Fruit fly (Drosophila melanogaster) whole organism, embryonic: ENCODE data around the gene CG33511.
A peak's percentile ranks its signal among the peaks of the same experiment; 100 is the strongest.

Source experiments
- ATbp ChIP-seq: fragments of 200-800 bp; sonication (Bioruptor generic); optimal IDR thresholded peaks from 2 replicates; lab custom pipeline; 2017; ENCODE audit warnings: missing biosample characterization, mild to moderate bottlenecking, missing genetic modification characterization, missing genetic modification reagents
- Abd-B ChIP-seq: fragments of 200-800 bp; sonication (Bioruptor generic); optimal IDR thresholded peaks from 2 replicates; lab custom pipeline; 2018; ENCODE audit warnings: missing biosample characterization, mild to moderate bottlenecking, missing genetic modification characterization, moderate library complexity
- CG10321 ChIP-seq: fragments of 200-800 bp; sonication (Bioruptor generic); IDR thresholded peaks from 2 replicates; pipeline ENCODE4 v1.3.6; 2022; ENCODE audit warnings: missing biosample characterization, missing genetic modification characterization
- CG10366 ChIP-seq: fragments of 200-800 bp; sonication (Bioruptor generic); IDR thresholded peaks from 2 replicates; pipeline ENCODE4 v1.3.6; 2022; ENCODE audit warnings: missing biosample characterization, missing genetic modification characterization
- CG10959 ChIP-seq: fragments of 200-800 bp; sonication (Bioruptor generic); IDR thresholded peaks from 2 replicates; pipeline ENCODE4 v1.3.6; 2022; ENCODE audit warnings: missing biosample characterization, missing genetic modification characterization
- CG11456 ChIP-seq: fragments of 200-800 bp; sonication (Bioruptor generic); IDR thresholded peaks from 3 replicates; pipeline ENCODE4 v1.3.6; 2022; ENCODE audit warnings: missing biosample characterization, missing genetic modification characterization
- CG12155 ChIP-seq: fragments of 200-800 bp; sonication (Bioruptor generic); optimal IDR thresholded peaks from 3 replicates; lab custom pipeline; 2016; ENCODE audit warnings: missing biosample characterization, missing genetic modification characterization
- CG12219 ChIP-seq: fragments of 200-800 bp; sonication (Bioruptor generic); optimal IDR thresholded peaks from 3 replicates; lab custom pipeline; 2018; ENCODE audit warnings: missing biosample characterization, mild to moderate bottlenecking, missing genetic modification characterization
- CG12299 ChIP-seq: fragments of 200-800 bp; sonication (Bioruptor generic); optimal IDR thresholded peaks from 2 replicates; lab custom pipeline; 2018; ENCODE audit warnings: missing biosample characterization, mild to moderate bottlenecking, missing genetic modification characterization
- CG16863 ChIP-seq: fragments of 200-800 bp; sonication (Bioruptor generic); optimal IDR thresholded peaks from 3 replicates; lab custom pipeline; 2016; ENCODE audit warnings: missing biosample characterization, missing genetic modification characterization
- CG18476 ChIP-seq: fragments of 200-800 bp; sonication (Bioruptor generic); optimal IDR thresholded peaks from 2 replicates; lab custom pipeline; 2016; ENCODE audit warnings: missing biosample characterization, mild to moderate bottlenecking, missing genetic modification characterization
- CG2202 ChIP-seq: fragments of 200-800 bp; sonication (Bioruptor generic); optimal IDR thresholded peaks from 2 replicates; lab custom pipeline; 2018; ENCODE audit warnings: missing biosample characterization, mild to moderate bottlenecking, missing genetic modification characterization
- CG30403 ChIP-seq: fragments of 200-800 bp; sonication (Bioruptor generic); optimal IDR thresholded peaks from 3 replicates; lab custom pipeline; 2016; ENCODE audit warnings: missing biosample characterization, missing genetic modification characterization
- CG33213 ChIP-seq: fragments of 200-800 bp; sonication (Bioruptor generic); optimal IDR thresholded peaks from 3 replicates; lab custom pipeline; 2016; ENCODE audit warnings: missing biosample characterization, missing genetic modification characterization
- CG34422 ChIP-seq: fragments of 200-800 bp; sonication (Bioruptor generic); IDR thresholded peaks from 3 replicates; pipeline ENCODE4 v1.3.6; 2022; ENCODE audit warnings: missing biosample characterization, missing genetic modification characterization
- CG4328 ChIP-seq: fragments of 200-800 bp; sonication (Bioruptor generic); optimal IDR thresholded peaks from 3 replicates; lab custom pipeline; 2017; ENCODE audit warnings: missing biosample characterization, missing genetic modification reagents, missing genetic modification characterization
- CG4820 ChIP-seq: fragments of 200-800 bp; sonication (Bioruptor generic); optimal IDR thresholded peaks from 3 replicates; lab custom pipeline; 2016; ENCODE audit warnings: missing biosample characterization, missing genetic modification characterization
- CG6689 ChIP-seq: fragments of 200-800 bp; sonication (Bioruptor generic); IDR thresholded peaks from 2 replicates; pipeline ENCODE4 v1.3.6; 2022; ENCODE audit warnings: missing biosample characterization, missing genetic modification characterization
- CG7372 ChIP-seq: fragments of 200-800 bp; sonication (Bioruptor generic); IDR thresholded peaks from 2 replicates; pipeline ENCODE4 v1.3.6; 2022; ENCODE audit warnings: missing biosample characterization, missing genetic modification characterization
- CG7987 ChIP-seq: fragments of 200-800 bp; sonication (Bioruptor generic); optimal IDR thresholded peaks from 2 replicates; lab custom pipeline; 2018; ENCODE audit warnings: missing biosample characterization, mild to moderate bottlenecking, missing genetic modification characterization, moderate library complexity
- Ets97D ChIP-seq: fragments of 200-800 bp; sonication (Bioruptor generic); optimal IDR thresholded peaks from 3 replicates; lab custom pipeline; 2016; ENCODE audit warnings: missing biosample characterization, missing genetic modification characterization
- Fer1 ChIP-seq: fragments of 200-800 bp; sonication (Bioruptor generic); optimal IDR thresholded peaks from 2 replicates; lab custom pipeline; 2017; ENCODE audit warnings: missing biosample characterization, mild to moderate bottlenecking, missing genetic modification characterization
- H2.0 ChIP-seq: fragments of 200-800 bp; sonication (Bioruptor generic); IDR thresholded peaks from 2 replicates; pipeline ENCODE4 v1.3.6; 2022; ENCODE audit warnings: missing biosample characterization, missing genetic modification characterization
- HmgZ ChIP-seq: fragments of 200-800 bp; sonication (Bioruptor generic); optimal IDR thresholded peaks from 2 replicates; lab custom pipeline; 2018; ENCODE audit warnings: missing biosample characterization, mild to moderate bottlenecking, missing genetic modification characterization
- Hr78 ChIP-seq, 2 experiments: fragments of 200-800 bp in 1 of 2; fragments of >200 bp in 1 of 2; sonication (Bioruptor generic) in 1 of 2; optimal IDR thresholded peaks; 2 replicates each; lab custom pipeline; 2017 to 2019; ENCODE audit warnings: missing biosample characterization in 2 of 2, missing genetic modification characterization in 2 of 2, mild to moderate bottlenecking in 1 of 2, moderate library complexity in 1 of 2
- Lhr ChIP-seq: fragments of 200-800 bp; sonication (Bioruptor generic); optimal IDR thresholded peaks from 3 replicates; lab custom pipeline; 2017; ENCODE audit warnings: mild to moderate bottlenecking, missing biosample characterization, missing genetic modification reagents, missing genetic modification characterization
- Mad ChIP-seq: fragments of 200-800 bp; sonication (Bioruptor generic); optimal IDR thresholded peaks from 2 replicates; lab custom pipeline; 2016; ENCODE audit warnings: missing biosample characterization, missing genetic modification characterization
- Med ChIP-seq: fragments of 200-800 bp; sonication (Bioruptor generic); peaks from one replicate; lab custom pipeline; 2016; ENCODE audit warnings: missing biosample characterization, missing genetic modification characterization, mild to moderate bottlenecking, inconsistent platforms, moderate library complexity
- NFAT ChIP-seq: fragments of 200-800 bp; sonication (Bioruptor generic); IDR thresholded peaks from 2 replicates; pipeline ENCODE4 v1.3.6; 2022; ENCODE audit warnings: missing biosample characterization, missing genetic modification characterization
- Pdp1 ChIP-seq, 2 experiments: fragments of 200-800 bp; sonication (Bioruptor generic); optimal IDR thresholded peaks; 3 replicates each; lab custom pipeline; 2016; ENCODE audit warnings: missing biosample characterization in 2 of 2, missing genetic modification characterization in 2 of 2, mild to moderate bottlenecking in 1 of 2, moderate library complexity in 1 of 2
- Side ChIP-seq: fragments of 200-800 bp; sonication (Bioruptor generic); optimal IDR thresholded peaks from 2 replicates; lab custom pipeline; 2016; ENCODE audit warnings: missing biosample characterization, missing genetic modification characterization
- ac ChIP-seq: fragments of 200-800 bp; sonication (Bioruptor generic); optimal IDR thresholded peaks from 3 replicates; lab custom pipeline; 2017; ENCODE audit warnings: missing biosample characterization, mild to moderate bottlenecking, missing genetic modification characterization
- bbx ChIP-seq: fragments of 200-800 bp; sonication (Bioruptor generic); IDR thresholded peaks from 2 replicates; pipeline ENCODE4 v1.3.6; 2022; ENCODE audit warnings: missing biosample characterization, missing genetic modification characterization; ENCODE audit not compliant: partially characterized antibody
- chif ChIP-seq, 2 experiments: fragments of 200-800 bp; sonication (Bioruptor generic); optimal IDR thresholded peaks; 3 replicates each; lab custom pipeline; 2016; ENCODE audit warnings: missing biosample characterization in 2 of 2, missing genetic modification characterization in 2 of 2
- chn ChIP-seq: fragments of 200-800 bp; sonication (Bioruptor generic); optimal IDR thresholded peaks from 2 replicates; lab custom pipeline; 2016; ENCODE audit warnings: missing biosample characterization, missing genetic modification characterization
- da ChIP-seq: fragments of 200-800 bp; sonication (Bioruptor generic); optimal IDR thresholded peaks from 2 replicates; lab custom pipeline; 2016; ENCODE audit warnings: missing biosample characterization, missing genetic modification characterization
- dati ChIP-seq: fragments of 200-800 bp; sonication (Bioruptor generic); IDR thresholded peaks from 2 replicates; pipeline ENCODE4 v1.3.6; 2022; ENCODE audit warnings: missing biosample characterization, missing genetic modification characterization
- dm ChIP-seq: fragments of 200-800 bp; sonication (Bioruptor generic); optimal IDR thresholded peaks from 3 replicates; lab custom pipeline; 2016; ENCODE audit warnings: missing biosample characterization, missing genetic modification characterization
- hkb ChIP-seq, 2 experiments: fragments of 200-800 bp in 1 of 2; fragments of >200 bp in 1 of 2; sonication (Bioruptor generic) in 1 of 2; IDR thresholded peaks in 1 of 2; optimal IDR thresholded peaks in 1 of 2; 2 replicates each; pipeline versions ENCODE4 v1.3.6 to Lab custom; 2017 to 2022; ENCODE audit warnings: missing biosample characterization in 1 of 2, missing genetic modification characterization in 1 of 2
- kay ChIP-seq: fragments of 200-800 bp; sonication (Bioruptor generic); optimal IDR thresholded peaks from 2 replicates; lab custom pipeline; 2016; ENCODE audit warnings: missing biosample characterization, missing genetic modification characterization
- pho ChIP-seq: fragments of 200-800 bp; sonication (Bioruptor generic); optimal IDR thresholded peaks from 2 replicates; lab custom pipeline; 2016; ENCODE audit warnings: missing biosample characterization, missing genetic modification characterization
- prd ChIP-seq, 3 experiments: fragments of >200 bp in 2 of 3; fragments of 200-800 bp in 1 of 3; sonication (Bioruptor generic) in 1 of 3; optimal IDR thresholded peaks in 2 of 3; IDR thresholded peaks in 1 of 3; 2 replicates in 2 of 3; 3 replicates in 1 of 3; pipeline versions ENCODE4 v1.3.6 to Lab custom; 2017 to 2022; ENCODE audit warnings: missing biosample characterization in 1 of 3, missing genetic modification characterization in 1 of 3
- row ChIP-seq: fragments of 200-800 bp; sonication (Bioruptor generic); IDR thresholded peaks from 3 replicates; pipeline ENCODE4 v1.3.6; 2022; ENCODE audit warnings: missing biosample characterization, missing genetic modification characterization
- sens ChIP-seq: fragments of 200-800 bp; sonication (Bioruptor generic); peaks from one replicate; lab custom pipeline; 2016; ENCODE audit warnings: missing biosample characterization, missing genetic modification characterization
- sna ChIP-seq: fragments of 200-800 bp; sonication (Bioruptor generic); IDR thresholded peaks from 2 replicates; pipeline ENCODE4 v1.3.6; 2022; ENCODE audit warnings: missing biosample characterization, missing genetic modification characterization; ENCODE audit not compliant: partially characterized antibody
- sob ChIP-seq: fragments of 200-800 bp; sonication (Bioruptor generic); IDR thresholded peaks from 2 replicates; pipeline ENCODE4 v1.3.6; 2022; ENCODE audit warnings: missing biosample characterization, missing genetic modification characterization
- z ChIP-seq: fragments of 200-800 bp; sonication (Bioruptor generic); IDR thresholded peaks from 3 replicates; pipeline ENCODE4 v1.3.6; 2022; ENCODE audit warnings: missing biosample characterization, missing genetic modification characterization
- zen ChIP-seq: fragments of 200-800 bp; sonication (Bioruptor generic); optimal IDR thresholded peaks from 3 replicates; lab custom pipeline; 2018; ENCODE audit warnings: missing biosample characterization, mild to moderate bottlenecking, missing genetic modification characterization, moderate library complexity
- zfh2 ChIP-seq: fragments of 200-800 bp; sonication (Bioruptor generic); optimal IDR thresholded peaks from 2 replicates; lab custom pipeline; 2016; ENCODE audit warnings: missing biosample characterization, missing genetic modification characterization

The CG33511 gene

dm6 chr2L:21102399-21103108 lies 20.3 kb upstream of the CG33511 start, which contains the start of gene CG9257 (continued):
- no peak for TF ChIP-seq H2.0
- peak; percentile 7 for TF ChIP-seq CG12155 (GFP tag; lab: Kevin White, UChicago)
- TF ChIP-seq dm (GFP tag; lab: Kevin White, UChicago): peak; percentile 97
- no peak for TF ChIP-seq CG10366 (GFP tag; lab: Robert Waterston, UW)
- TF ChIP-seq CG16863 (GFP tag; lab: Kevin White, UChicago): no peak
- TF ChIP-seq Mad (GFP tag; lab: Kevin White, UChicago): no peak
- no peak for TF ChIP-seq sob
- no peak for TF ChIP-seq dati
- no peak for TF ChIP-seq ATbp (GFP tag; lab: Kevin White, UChicago)
- TF ChIP-seq da (GFP tag; lab: Kevin White, UChicago): no peak
- TF ChIP-seq chif (GFP tag; optimal IDR thresholded peaks at IDR 0.05; lab: Kevin White, UChicago): no peak
- peak; percentile 38 for TF ChIP-seq CG33213 (GFP tag; lab: Kevin White, UChicago)
- no peak for TF ChIP-seq CG34422 (GFP tag; lab: Robert Waterston, UW)
- TF ChIP-seq CG30403 (GFP tag; lab: Kevin White, UChicago): peak; percentile 6
- TF ChIP-seq Abd-B (GFP tag; lab: Kevin White, UChicago): no peak
- no peak for TF ChIP-seq CG7372 (GFP tag; lab: Robert Waterston, UW)
- no peak for TF ChIP-seq CG7987
- TF ChIP-seq zfh2 (GFP tag; lab: Kevin White, UChicago): no peak
- TF ChIP-seq HmgZ (tag; lab: Kevin White, UChicago): peak; percentile 43
- peak; percentile 72 for TF ChIP-seq Ets97D (GFP tag; lab: Kevin White, UChicago)
- TF ChIP-seq hkb (optimal IDR thresholded peaks at IDR 0.05; lab: Kevin White, UChicago): peak; percentile 17
- TF ChIP-seq hkb (GFP tag; IDR thresholded peaks at IDR 0.05; lab: Robert Waterston, UW): no peak
- no peak for TF ChIP-seq CG2202 (tag; lab: Kevin White, UChicago)
- TF ChIP-seq CG18476: no peak
- TF ChIP-seq CG6689 (GFP tag; lab: Robert Waterston, UW): no peak
- peak; percentile 74 for TF ChIP-seq row (GFP tag; lab: Robert Waterston, UW)
- TF ChIP-seq bbx (GFP tag; lab: Robert Waterston, UW): no peak
- TF ChIP-seq Side (GFP tag; lab: Kevin White, UChicago): peak; percentile 6
- TF ChIP-seq sna: 0 out of 2 replicates have a peak, but pooled peaks have one; percentile 31
- TF ChIP-seq CG12219: no peak
- no peak for TF ChIP-seq CG4820 (GFP tag; lab: Kevin White, UChicago)
- TF ChIP-seq z (GFP tag; lab: Robert Waterston, UW): no peak
- TF ChIP-seq CG11456 (GFP tag; lab: Robert Waterston, UW): no peak
- TF ChIP-seq CG10321 (GFP tag; lab: Robert Waterston, UW): no peak
- 0 out of 2 replicates have a peak, but pooled peaks have one; percentile 4 for TF ChIP-seq NFAT
- TF ChIP-seq CG10959 (GFP tag; lab: Robert Waterston, UW): no peak
- TF ChIP-seq Fer1 (GFP tag; lab: Kevin White, UChicago): peak; percentile 3
- TF ChIP-seq Pdp1 (GFP tag; optimal IDR thresholded peaks at IDR 0.05; lab: Kevin White, UChicago): peak in 1 of 2 experiments; percentile 33
- peak; percentile 21 for TF ChIP-seq pho (GFP tag; lab: Kevin White, UChicago)
- TF ChIP-seq zen: peak; percentile 18
- TF ChIP-seq CG4328 (GFP tag; lab: Kevin White, UChicago): no peak
- TF ChIP-seq prd (optimal IDR thresholded peaks at IDR 0.05; lab: Kevin White, UChicago): no peak
- no peak for TF ChIP-seq prd (GFP tag; IDR thresholded peaks at IDR 0.05; lab: Robert Waterston, UW)
- peak; percentile 91 for TF ChIP-seq sens (GFP tag; lab: Kevin White, UChicago)
- TF ChIP-seq CG12299 (tag; lab: Kevin White, UChicago): no peak
- TF ChIP-seq chn (GFP tag; lab: Kevin White, UChicago): no peak
- peak; percentile 6 for TF ChIP-seq Med
- no peak for TF ChIP-seq kay
- TF ChIP-seq Lhr (GFP tag; lab: Kevin White, UChicago): peak; percentile 69
- TF ChIP-seq ac (GFP tag; lab: Kevin White, UChicago): no peak
- TF ChIP-seq Hr78 (GFP tag; optimal IDR thresholded peaks at IDR 0.05; lab: Kevin White, UChicago): no peak
